Fruit fly (Drosophila melanogaster): ENCODE results near the gene CG13898.
A peak's percentile ranks its signal among the peaks of the same experiment; 100 is the strongest.

dm6 chr3L:832897-833857 is 29.3 kb upstream of the CG13898 start, which contains the start of gene Sf3b3:
- TF ChIP-seq CG7045 (GFP tag; optimal IDR thresholded peaks at IDR 0.05) (peak; percentile 4), Clk (GFP tag; optimal IDR thresholded peaks at IDR 0.05) (no peak), CG14711 (tag; optimal IDR thresholded peaks at IDR 0.05) (no peak), CG5204 (GFP tag; optimal IDR thresholded peaks at IDR 0.05) (no peak), Hr96 (GFP tag; optimal IDR thresholded peaks at IDR 0.05) (no peak), CG12768 (GFP tag; optimal IDR thresholded peaks at IDR 0.05) (peak; percentile 12), CG33017 (tag; optimal IDR thresholded peaks at IDR 0.05) (no peak), kay (GFP tag; ENCODE audit: borderline replicate concordance) (no peak), CG7101 (tag; optimal IDR thresholded peaks at IDR 0.05) (peak; percentile 50), cnc (optimal IDR thresholded peaks at IDR 0.05) (no peak), CG11617 (GFP tag; optimal IDR thresholded peaks at IDR 0.05) (no peak), CG1620 (GFP tag; optimal IDR thresholded peaks at IDR 0.05) (no peak)

All from whole organism, adult.